Worm (Caenorhabditis elegans): ENCODE measurements around the gene dpy-26.

ce11 chrIV:12454750-12455149, 3.6 kb upstream of the dpy-26 start, which contains the start of gene smz-1:
- no peak for TF ChIP-seq gmeb-2 (tag; optimal IDR thresholded peaks at IDR 0.05)
- no peak for TF ChIP-seq sox-4 (tag; optimal IDR thresholded peaks at IDR 0.05)
- no peak for TF ChIP-seq lin-11 (tag; optimal IDR thresholded peaks at IDR 0.05)
- no peak for TF ChIP-seq T23F11.4 (GFP tag; optimal IDR thresholded peaks at IDR 0.05)
- TF ChIP-seq nfya-1 (tag; optimal IDR thresholded peaks at IDR 0.05), result no peak
- TF ChIP-seq ama-1 (optimal IDR thresholded peaks at IDR 0.05), result no peak
- TF ChIP-seq nhr-11 (tag; optimal IDR thresholded peaks at IDR 0.05), result no peak
- TF ChIP-seq ceh-9 (tag; optimal IDR thresholded peaks at IDR 0.05), result no peak
- no peak for TF ChIP-seq rnt-1 (tag; optimal IDR thresholded peaks at IDR 0.05)
